Fruit fly (Drosophila melanogaster): Measurements from ENCODE around the gene Sodh1.

dm6 chr3R:7011031-7011565 is 41.0 kb upstream of the Sodh1 start:
- TF ChIP-seq CG6792 (GFP tag; optimal IDR thresholded peaks at IDR 0.05) = no peak
- no peak for TF ChIP-seq CG4318 (GFP tag; optimal IDR thresholded peaks at IDR 0.05)
